Worm (Caenorhabditis elegans) whole organism, L1 larva: ENCODE measurements around the gene T04A8.13.

Source experiments
- C34B4.2 ChIP-seq: sonication (generic microtip); optimal IDR thresholded peaks from 2 replicates; lab custom pipeline; 2017; ENCODE audit warnings: mild to moderate bottlenecking, missing genetic modification characterization, missing compliant biosample characterization
- aha-1 ChIP-seq: fragments of 150-350 bp; optimal IDR thresholded peaks from 2 replicates; lab custom pipeline; 2014; ENCODE audit warnings: missing biosample characterization, missing genetic modification characterization
- alr-1 ChIP-seq: fragments of 200-800 bp; sonication (Bioruptor generic); optimal IDR thresholded peaks from 2 replicates; lab custom pipeline; 2018; ENCODE audit warnings: borderline replicate concordance, mild to moderate bottlenecking, missing genetic modification characterization, missing compliant biosample characterization
- ama-1 ChIP-seq: fragments of 150-350 bp; optimal IDR thresholded peaks from 2 replicates; lab custom pipeline; 2014
- blmp-1 ChIP-seq: fragments of 150-350 bp; optimal IDR thresholded peaks from 2 replicates; lab custom pipeline; 2014; ENCODE audit warnings: missing biosample characterization, missing genetic modification characterization
- ceh-63 ChIP-seq: fragments of 200-800 bp; sonication (Bioruptor generic); optimal IDR thresholded peaks from 2 replicates; lab custom pipeline; 2018; ENCODE audit warnings: mild to moderate bottlenecking, missing genetic modification characterization, missing compliant biosample characterization
- ceh-8 ChIP-seq: fragments of 200-800 bp; sonication (Bioruptor generic); optimal IDR thresholded peaks from 2 replicates; lab custom pipeline; 2018; ENCODE audit warnings: mild to moderate bottlenecking, missing genetic modification characterization, moderate library complexity, missing compliant biosample characterization
- ceh-82 ChIP-seq, 3 experiments: fragments of 150-350 bp in 1 of 3; sonication (generic microtip) in 2 of 3; optimal IDR thresholded peaks; 2 replicates each; lab custom pipeline; 2014 to 2017; ENCODE audit warnings: missing biosample characterization in 3 of 3, missing genetic modification characterization in 3 of 3
- ceh-90 ChIP-seq: sonication (generic microtip); optimal IDR thresholded peaks from 2 replicates; lab custom pipeline; 2016; ENCODE audit warnings: missing genetic modification characterization, missing compliant biosample characterization
- ces-1 ChIP-seq: fragments of 150-350 bp; optimal IDR thresholded peaks from 2 replicates; lab custom pipeline; 2014; ENCODE audit warnings: missing biosample characterization, missing genetic modification reagents, missing genetic modification characterization
- dpl-1 ChIP-seq, 3 experiments: fragments of 150-350 bp in 2 of 3; sonication (generic microtip) in 1 of 3; optimal IDR thresholded peaks; 2 replicates each; lab custom pipeline; 2014 to 2017; ENCODE audit warnings: missing biosample characterization in 3 of 3, missing genetic modification characterization in 3 of 3, missing genetic modification reagents in 3 of 3
- dsc-1 ChIP-seq: sonication (generic microtip); optimal IDR thresholded peaks from 2 replicates; lab custom pipeline; 2016; ENCODE audit warnings: mild to moderate bottlenecking, missing genetic modification characterization, missing compliant biosample characterization
- efl-3 ChIP-seq: fragments of 200-800 bp; sonication (Bioruptor generic); optimal IDR thresholded peaks from 2 replicates; lab custom pipeline; 2018; ENCODE audit warnings: mild to moderate bottlenecking, missing genetic modification characterization, missing compliant biosample characterization
- egl-13 ChIP-seq: sonication (generic microtip); optimal IDR thresholded peaks from 2 replicates; lab custom pipeline; 2016; ENCODE audit warnings: missing genotype, missing genetic modification reagents, missing genetic modification characterization, missing compliant biosample characterization
- egl-27 ChIP-seq, 2 experiments: fragments of 150-350 bp in 1 of 2; sonication (generic microtip); optimal IDR thresholded peaks; 3 replicates each; lab custom pipeline; 2017 to 2018; ENCODE audit warnings: missing biosample characterization in 2 of 2, missing genetic modification characterization in 2 of 2, missing genetic modification reagents in 2 of 2
- elt-3 ChIP-seq, 6 experiments: fragments of 150-350 bp in 1 of 6; sonication (generic microtip); optimal IDR thresholded peaks; 2 replicates each; lab custom pipeline; 2017 to 2018; ENCODE audit warnings: missing biosample characterization in 6 of 6, missing genetic modification characterization in 6 of 6, inconsistent platforms in 1 of 6
- fkh-10 ChIP-seq: sonication (generic microtip); optimal IDR thresholded peaks from 2 replicates; lab custom pipeline; 2017; ENCODE audit warnings: missing biosample characterization, missing genetic modification reagents, missing genetic modification characterization
- hlh-17 ChIP-seq: fragments of 200-800 bp; sonication (Bioruptor generic); optimal IDR thresholded peaks from 2 replicates; lab custom pipeline; 2018; ENCODE audit warnings: missing genetic modification characterization, mild to moderate bottlenecking, missing compliant biosample characterization, moderate library complexity, borderline replicate concordance
- hlh-4 ChIP-seq: sonication (generic microtip); optimal IDR thresholded peaks from 2 replicates; lab custom pipeline; 2016; ENCODE audit warnings: mild to moderate bottlenecking, missing genetic modification characterization, missing compliant biosample characterization
- hpl-2 ChIP-seq: fragments of 150-350 bp; optimal IDR thresholded peaks from 2 replicates; lab custom pipeline; 2014; ENCODE audit warnings: missing biosample characterization, missing genetic modification reagents, missing genetic modification characterization
- irx-1 ChIP-seq: sonication (generic microtip); optimal IDR thresholded peaks from 2 replicates; lab custom pipeline; 2016; ENCODE audit warnings: missing genetic modification characterization, missing compliant biosample characterization
- isw-1 ChIP-seq: fragments of 200-800 bp; sonication (Bioruptor generic); IDR thresholded peaks from 2 replicates; pipeline ENCODE4 v1.3.6; 2022; ENCODE audit warnings: missing genetic modification characterization, missing compliant biosample characterization
- lin-13 ChIP-seq: fragments of 150-350 bp; optimal IDR thresholded peaks from 2 replicates; lab custom pipeline; 2014; ENCODE audit warnings: missing biosample characterization, missing genetic modification reagents, missing genetic modification characterization
- lin-15B ChIP-seq: fragments of 150-350 bp; sonication (generic microtip); optimal IDR thresholded peaks from 3 replicates; lab custom pipeline; 2014; ENCODE audit warnings: missing biosample characterization, missing genetic modification characterization
- lin-39 ChIP-seq: fragments of 150-350 bp; optimal IDR thresholded peaks from 2 replicates; lab custom pipeline; 2014; ENCODE audit warnings: missing biosample characterization, missing genetic modification reagents, missing genetic modification characterization
- lir-3 ChIP-seq: sonication (generic microtip); optimal IDR thresholded peaks from 2 replicates; lab custom pipeline; 2016; ENCODE audit warnings: mild to moderate bottlenecking, missing genetic modification characterization, moderate library complexity, missing compliant biosample characterization; ENCODE audit not compliant: poor library complexity
- lsy-2 ChIP-seq, 2 experiments: fragments of 150-350 bp; optimal IDR thresholded peaks; 2 replicates each; lab custom pipeline; 2014; ENCODE audit warnings: missing biosample characterization in 2 of 2, missing genetic modification characterization in 2 of 2
- mdl-1 ChIP-seq, 2 experiments: fragments of 150-350 bp; optimal IDR thresholded peaks; 2 replicates each; lab custom pipeline; 2014 to 2017; ENCODE audit warnings: missing biosample characterization in 2 of 2, missing genetic modification characterization in 2 of 2, inconsistent platforms in 1 of 2
- mef-2 ChIP-seq: fragments of 150-350 bp; optimal IDR thresholded peaks from 2 replicates; lab custom pipeline; 2014; ENCODE audit warnings: missing biosample characterization, missing genetic modification characterization
- nhr-11 ChIP-seq: fragments of 150-350 bp; optimal IDR thresholded peaks from 2 replicates; lab custom pipeline; 2014; ENCODE audit warnings: missing biosample characterization, missing genetic modification characterization
- nhr-12 ChIP-seq: sonication (generic microtip); optimal IDR thresholded peaks from 2 replicates; lab custom pipeline; 2017; ENCODE audit warnings: missing biosample characterization, missing genetic modification characterization
- nhr-237 ChIP-seq: fragments of 150-350 bp; optimal IDR thresholded peaks from 2 replicates; lab custom pipeline; 2014; ENCODE audit warnings: missing biosample characterization, missing genetic modification characterization
- nhr-28 ChIP-seq: fragments of 150-350 bp; optimal IDR thresholded peaks from 2 replicates; lab custom pipeline; 2014; ENCODE audit warnings: missing biosample characterization, missing genetic modification characterization
- nhr-47 ChIP-seq: sonication (generic microtip); optimal IDR thresholded peaks from 2 replicates; lab custom pipeline; 2016; ENCODE audit warnings: mild to moderate bottlenecking, missing genetic modification characterization, moderate library complexity, missing compliant biosample characterization
- nhr-71 ChIP-seq: sonication (generic microtip); optimal IDR thresholded peaks from 2 replicates; lab custom pipeline; 2016; ENCODE audit warnings: mild to moderate bottlenecking, missing genetic modification characterization, moderate library complexity, missing compliant biosample characterization
- nhr-76 ChIP-seq: sonication (generic microtip); optimal IDR thresholded peaks from 2 replicates; lab custom pipeline; 2017; ENCODE audit warnings: missing biosample characterization, missing genetic modification characterization
- nhr-77 ChIP-seq: fragments of 150-350 bp; optimal IDR thresholded peaks from 2 replicates; lab custom pipeline; 2014; ENCODE audit warnings: missing biosample characterization, missing genetic modification characterization
- nhr-90 ChIP-seq: sonication (generic microtip); optimal IDR thresholded peaks from 2 replicates; lab custom pipeline; 2016; ENCODE audit warnings: mild to moderate bottlenecking, missing genetic modification characterization, missing compliant biosample characterization; ENCODE audit not compliant: poor library complexity
- pax-3 ChIP-seq: fragments of 200-800 bp; sonication (Bioruptor generic); optimal IDR thresholded peaks from 2 replicates; lab custom pipeline; 2018; ENCODE audit warnings: mild to moderate bottlenecking, missing genetic modification characterization, moderate library complexity, missing compliant biosample characterization
- rnt-1 ChIP-seq: sonication (generic microtip); optimal IDR thresholded peaks from 2 replicates; lab custom pipeline; 2016; ENCODE audit warnings: mild to moderate bottlenecking, missing genetic modification characterization, moderate library complexity, missing compliant biosample characterization
- skn-1 ChIP-seq: fragments of 150-350 bp; optimal IDR thresholded peaks from 2 replicates; lab custom pipeline; 2014; ENCODE audit warnings: missing biosample characterization, missing genetic modification characterization
- sox-4 ChIP-seq: sonication (generic microtip); optimal IDR thresholded peaks from 2 replicates; lab custom pipeline; 2016; ENCODE audit warnings: missing genetic modification characterization, missing compliant biosample characterization
- sptf-1 ChIP-seq: fragments of 150-350 bp; optimal IDR thresholded peaks from 2 replicates; lab custom pipeline; 2014; ENCODE audit warnings: missing biosample characterization, missing genetic modification characterization
- sup-37 ChIP-seq: fragments of 200-800 bp; sonication (Bioruptor generic); optimal IDR thresholded peaks from 2 replicates; lab custom pipeline; 2018; ENCODE audit warnings: mild to moderate bottlenecking, missing genetic modification characterization, missing compliant biosample characterization
- tlp-1 ChIP-seq: fragments of 150-350 bp; optimal IDR thresholded peaks from 2 replicates; lab custom pipeline; 2014; ENCODE audit warnings: missing biosample characterization, missing genetic modification characterization
- unc-130 ChIP-seq: fragments of 150-350 bp; optimal IDR thresholded peaks from 2 replicates; lab custom pipeline; 2017; ENCODE audit warnings: missing biosample characterization, missing genetic modification characterization, inconsistent platforms
- unc-86 ChIP-seq: sonication (generic microtip); optimal IDR thresholded peaks from 2 replicates; lab custom pipeline; 2016; ENCODE audit warnings: missing genetic modification characterization, missing compliant biosample characterization
- unc-98 ChIP-seq: fragments of 200-800 bp; sonication (Bioruptor generic); IDR thresholded peaks from 2 replicates; pipeline ENCODE4 v1.3.6; 2022; ENCODE audit warnings: missing genetic modification characterization, missing compliant biosample characterization
- vab-15 ChIP-seq: sonication (generic microtip); optimal IDR thresholded peaks from 2 replicates; lab custom pipeline; 2017; ENCODE audit warnings: missing genotype, mild to moderate bottlenecking, missing genetic modification characterization, missing compliant biosample characterization
- xbp-1 ChIP-seq: sonication (generic microtip); optimal IDR thresholded peaks from 2 replicates; lab custom pipeline; 2016; ENCODE audit warnings: missing genetic modification characterization, missing compliant biosample characterization
- zag-1 ChIP-seq: fragments of 150-350 bp; optimal IDR thresholded peaks from 2 replicates; lab custom pipeline; 2014; ENCODE audit warnings: missing biosample characterization, missing genetic modification characterization
- zip-4 ChIP-seq: fragments of 200-800 bp; sonication (Bioruptor generic); optimal IDR thresholded peaks from 2 replicates; lab custom pipeline; 2018; ENCODE audit warnings: mild to moderate bottlenecking, missing genetic modification characterization, moderate library complexity, missing compliant biosample characterization
- ztf-11 ChIP-seq, 2 experiments: sonication (generic microtip); optimal IDR thresholded peaks; 2 replicates each; lab custom pipeline; 2016 to 2017; ENCODE audit warnings: missing genetic modification characterization in 2 of 2, missing biosample characterization in 1 of 2, missing compliant biosample characterization in 1 of 2

Gene T04A8.13

ce11 chrIII:4689595-4689994, 17.2 kb upstream of the T04A8.13 start:
- no peak for TF ChIP-seq unc-98
- peak; percentile 47 for TF ChIP-seq skn-1 (tag; lab: Kevin White, UChicago)
- peak; percentile 73 for TF ChIP-seq dsc-1
- TF ChIP-seq ceh-8 (GFP tag; lab: Kevin White, UChicago) = no peak
- TF ChIP-seq lin-15B = no peak
- no peak for TF ChIP-seq lin-39
- peak; percentile 76 for TF ChIP-seq unc-130 (tag; lab: Kevin White, UChicago)
- peak; percentile 20 to 64 (median 61) for TF ChIP-seq ceh-82 (tag; optimal IDR thresholded peaks at IDR 0.05; lab: Kevin White, UChicago)
- TF ChIP-seq ztf-11 (tag; optimal IDR thresholded peaks at IDR 0.05; lab: Kevin White, UChicago) = peak in 1 of 2 experiments; percentile 15
- TF ChIP-seq nhr-28 (tag; lab: Kevin White, UChicago) = no peak
- no peak for TF ChIP-seq vab-15 (tag; lab: Kevin White, UChicago)
- TF ChIP-seq zip-4 (GFP tag; lab: Kevin White, UChicago) = peak; percentile 4
- TF ChIP-seq ceh-63 = no peak
- peak; percentile 40 to 62 (median 58) for TF ChIP-seq dpl-1 (GFP tag; optimal IDR thresholded peaks at IDR 0.05; lab: Kevin White, UChicago)
- TF ChIP-seq lin-13 (GFP tag; lab: Kevin White, UChicago) = peak; percentile 59
- TF ChIP-seq sptf-1 (tag; lab: Kevin White, UChicago) = no peak
- peak; percentile 56 for TF ChIP-seq irx-1 (tag; lab: Kevin White, UChicago)
- no peak for TF ChIP-seq nhr-12 (tag; lab: Kevin White, UChicago)
- no peak for TF ChIP-seq egl-13 (tag; lab: Kevin White, UChicago)
- TF ChIP-seq xbp-1 (tag; lab: Kevin White, UChicago) = peak; percentile 61
- TF ChIP-seq nhr-237 (tag; lab: Kevin White, UChicago) = no peak
- peak; percentile 3 for TF ChIP-seq ceh-90 (tag; lab: Kevin White, UChicago)
- no peak for TF ChIP-seq fkh-10
- no peak for TF ChIP-seq nhr-11 (tag; lab: Kevin White, UChicago)
- peak; percentile 25 for TF ChIP-seq hpl-2 (GFP tag; lab: Kevin White, UChicago)
- TF ChIP-seq isw-1 (GFP tag; lab: Robert Waterston, UW) = no peak
- no peak for TF ChIP-seq hlh-4
- TF ChIP-seq nhr-47 (tag; lab: Kevin White, UChicago) = peak; percentile 73
- no peak for TF ChIP-seq ces-1
- peak in 3 of 6 experiments; percentile 9 to 71 (median 21) for TF ChIP-seq elt-3 (tag; optimal IDR thresholded peaks at IDR 0.05; lab: Kevin White, UChicago)
- no peak for TF ChIP-seq sox-4 (tag; lab: Kevin White, UChicago)
- peak; percentile 66 for TF ChIP-seq nhr-77 (tag; lab: Kevin White, UChicago)
- TF ChIP-seq lir-3 (tag; lab: Kevin White, UChicago) = no peak
- no peak for TF ChIP-seq nhr-76 (tag; lab: Kevin White, UChicago)
- TF ChIP-seq alr-1 = no peak
- no peak for TF ChIP-seq efl-3 (GFP tag; lab: Kevin White, UChicago)
- TF ChIP-seq zag-1 (tag; lab: Kevin White, UChicago) = no peak
- TF ChIP-seq lsy-2 (tag; optimal IDR thresholded peaks at IDR 0.05; lab: Kevin White, UChicago) = peak; percentile 64 to 79
- no peak for TF ChIP-seq C34B4.2 (tag; lab: Kevin White, UChicago)
- TF ChIP-seq egl-27 (tag; optimal IDR thresholded peaks at IDR 0.05; lab: Kevin White, UChicago) = no peak
- no peak for TF ChIP-seq hlh-17 (GFP tag; lab: Kevin White, UChicago)
- TF ChIP-seq nhr-71 (tag; lab: Kevin White, UChicago) = peak; percentile 82
- TF ChIP-seq nhr-90 (tag; lab: Kevin White, UChicago) = peak; percentile 85
- no peak for TF ChIP-seq aha-1 (tag; lab: Kevin White, UChicago)
- peak; percentile 42 for TF ChIP-seq pax-3
- TF ChIP-seq blmp-1 (tag; lab: Kevin White, UChicago) = peak; percentile 14
- TF ChIP-seq mef-2 (tag; lab: Kevin White, UChicago) = peak; percentile 5
- TF ChIP-seq sup-37 (GFP tag; lab: Kevin White, UChicago) = peak; percentile 49
- peak; percentile 6 for TF ChIP-seq unc-86 (tag; lab: Kevin White, UChicago)
- peak in 1 of 2 experiments; percentile 94 for TF ChIP-seq mdl-1 (tag; optimal IDR thresholded peaks at IDR 0.05; lab: Kevin White, UChicago)
- TF ChIP-seq rnt-1 (tag; lab: Kevin White, UChicago) = peak; percentile 83
- TF ChIP-seq tlp-1 (tag; lab: Kevin White, UChicago) = no peak
- peak; percentile 66 for TF ChIP-seq ama-1 (lab: Kevin White, UChicago)
